Worm (Caenorhabditis elegans) whole organism, L4 larva: ENCODE data around the gene slc-25A10.

Experiments
- F37D6.2 ChIP-seq: sonication (generic microtip); optimal IDR thresholded peaks from 2 replicates; lab custom pipeline; 2016; ENCODE audit warnings: mild to moderate bottlenecking, missing genetic modification characterization, missing compliant biosample characterization
- Y75B8A.6 ChIP-seq: fragments of 200-800 bp; sonication (Bioruptor generic); IDR thresholded peaks from 2 replicates; pipeline ENCODE4 v1.3.6; 2022; ENCODE audit warnings: missing genetic modification reagents, missing genetic modification characterization, missing compliant biosample characterization
- aha-1 ChIP-seq: fragments of 150-350 bp; peaks from one replicate; lab custom pipeline; 2014; ENCODE audit warnings: missing biosample characterization, missing genetic modification characterization
- arid-1 ChIP-seq: fragments of 200-800 bp; sonication (Bioruptor generic); conservative IDR thresholded peaks from 2 replicates; pipeline ENCODE4 v1.3.6; 2022; ENCODE audit warnings: missing genetic modification reagents, missing genetic modification characterization, missing compliant biosample characterization
- cey-2 ChIP-seq: sonication (generic microtip); optimal IDR thresholded peaks from 3 replicates; lab custom pipeline; 2017; ENCODE audit warnings: missing genetic modification characterization, mild to moderate bottlenecking, missing compliant biosample characterization, antibody characterized with exemption, borderline replicate concordance; ENCODE audit not compliant: insufficient read depth
- daf-12 ChIP-seq: fragments of 150-350 bp; optimal IDR thresholded peaks from 2 replicates; lab custom pipeline; 2014; ENCODE audit warnings: missing biosample characterization, missing genetic modification reagents, missing genetic modification characterization
- daf-16 ChIP-seq, 3 experiments: sonication (generic microtip); optimal IDR thresholded peaks; 2 replicates each; lab custom pipeline; 2016 to 2017; ENCODE audit warnings: missing genetic modification characterization in 3 of 3, missing genetic modification reagents in 3 of 3, mild to moderate bottlenecking in 2 of 3, missing compliant biosample characterization in 2 of 3, missing biosample characterization in 1 of 3, moderate library complexity in 1 of 3
- daf-19 ChIP-seq: fragments of 200-800 bp; sonication (Bioruptor generic); conservative IDR thresholded peaks from 2 replicates; pipeline ENCODE4 v1.3.6; 2022; ENCODE audit warnings: missing genetic modification characterization, missing compliant biosample characterization
- daf-8 ChIP-seq: fragments of 200-800 bp; sonication (Bioruptor generic); IDR thresholded peaks from 2 replicates; pipeline ENCODE4 v1.3.6; 2022; ENCODE audit warnings: missing genetic modification characterization, missing compliant biosample characterization
- dmd-6 ChIP-seq: fragments of 200-800 bp; sonication (Bioruptor generic); IDR thresholded peaks from 2 replicates; pipeline ENCODE4 v1.3.6; 2022; ENCODE audit warnings: missing genetic modification reagents, missing genetic modification characterization, missing compliant biosample characterization
- dmd-8 ChIP-seq: fragments of 200-800 bp; sonication (Bioruptor generic); IDR thresholded peaks from 2 replicates; pipeline ENCODE4 v1.3.6; 2022; ENCODE audit warnings: missing genetic modification characterization, missing compliant biosample characterization
- dmd-9 ChIP-seq: fragments of 200-800 bp; sonication (Bioruptor generic); IDR thresholded peaks from 2 replicates; pipeline ENCODE4 v1.3.6; 2022; ENCODE audit warnings: missing genetic modification reagents, missing genetic modification characterization, missing compliant biosample characterization
- dve-1 ChIP-seq: sonication (generic microtip); optimal IDR thresholded peaks from 2 replicates; lab custom pipeline; 2017; ENCODE audit warnings: antibody characterized with exemption, mild to moderate bottlenecking, missing genetic modification characterization, missing compliant biosample characterization; ENCODE audit not compliant: insufficient read depth
- fkh-10 ChIP-seq: fragments of 150-350 bp; optimal IDR thresholded peaks from 2 replicates; lab custom pipeline; 2014; ENCODE audit warnings: missing biosample characterization, missing genetic modification reagents, missing genetic modification characterization
- fos-1 ChIP-seq: fragments of 150-350 bp; optimal IDR thresholded peaks from 2 replicates; lab custom pipeline; 2014; ENCODE audit warnings: missing biosample characterization, missing genetic modification characterization
- hlh-11 ChIP-seq: fragments of 200-800 bp; sonication (Bioruptor generic); optimal IDR thresholded peaks from 2 replicates; lab custom pipeline; 2018; ENCODE audit warnings: mild to moderate bottlenecking, missing genetic modification characterization, missing compliant biosample characterization
- hlh-30 ChIP-seq: sonication (generic microtip); optimal IDR thresholded peaks from 2 replicates; lab custom pipeline; 2017; ENCODE audit warnings: antibody characterized with exemption, mild to moderate bottlenecking, missing genetic modification characterization, missing compliant biosample characterization; ENCODE audit not compliant: insufficient read depth
- lin-1 ChIP-seq: fragments of 200-800 bp; sonication (Bioruptor generic); IDR thresholded peaks from 2 replicates; pipeline ENCODE4 v1.3.6; 2022; ENCODE audit warnings: missing genetic modification reagents, missing genetic modification characterization, missing compliant biosample characterization
- lin-29 ChIP-seq: fragments of 200-800 bp; sonication (Bioruptor generic); IDR thresholded peaks from 2 replicates; pipeline ENCODE4 v1.3.6; 2022; ENCODE audit warnings: missing genetic modification reagents, missing genetic modification characterization, missing compliant biosample characterization
- lin-39 ChIP-seq: fragments of 150-350 bp; optimal IDR thresholded peaks from 2 replicates; lab custom pipeline; 2014; ENCODE audit warnings: missing biosample characterization, missing genetic modification reagents, missing genetic modification characterization
- lir-3 ChIP-seq: sonication (generic microtip); optimal IDR thresholded peaks from 2 replicates; lab custom pipeline; 2016; ENCODE audit warnings: mild to moderate bottlenecking, missing genetic modification characterization, missing compliant biosample characterization
- lsy-2 ChIP-seq, 2 experiments: fragments of 150-350 bp in 1 of 2; sonication (generic microtip) in 1 of 2; optimal IDR thresholded peaks; 2 replicates each; lab custom pipeline; 2014 to 2017; ENCODE audit warnings: missing biosample characterization in 2 of 2, missing genetic modification characterization in 2 of 2
- madf-5 ChIP-seq, 2 experiments: fragments of 200-800 bp; sonication (Bioruptor generic); IDR thresholded peaks; 2 replicates each; pipeline ENCODE4 v1.3.6; 2022; ENCODE audit warnings: missing compliant biosample characterization in 2 of 2, missing genetic modification characterization in 2 of 2
- mdl-1 ChIP-seq, 2 experiments: fragments of 150-350 bp in 1 of 2; sonication (generic microtip) in 1 of 2; optimal IDR thresholded peaks; 2 replicates each; lab custom pipeline; 2014 to 2017; ENCODE audit warnings: missing biosample characterization in 2 of 2, missing genetic modification characterization in 2 of 2
- mdt-29 ChIP-seq: fragments of 200-800 bp; sonication (Bioruptor generic); IDR thresholded peaks from 2 replicates; pipeline ENCODE4 v1.3.6; 2022; ENCODE audit warnings: missing genetic modification reagents, missing genetic modification characterization, missing compliant biosample characterization
- mes-2 ChIP-seq: sonication (generic microtip); optimal IDR thresholded peaks from 2 replicates; lab custom pipeline; 2016; ENCODE audit warnings: missing genotype, mild to moderate bottlenecking, missing genetic modification characterization, missing compliant biosample characterization; ENCODE audit not compliant: poor library complexity, severe bottlenecking
- mxl-2 ChIP-seq: fragments of 200-800 bp; sonication (Bioruptor generic); conservative IDR thresholded peaks from 2 replicates; pipeline ENCODE4 v1.3.6; 2022; ENCODE audit warnings: missing genetic modification reagents, missing genetic modification characterization, missing compliant biosample characterization
- mxl-3 ChIP-seq: fragments of 200-800 bp; sonication (Bioruptor generic); optimal IDR thresholded peaks from 2 replicates; lab custom pipeline; 2018; ENCODE audit warnings: mild to moderate bottlenecking, missing genetic modification characterization, missing compliant biosample characterization
- nhr-10 ChIP-seq: fragments of 150-350 bp; optimal IDR thresholded peaks from 2 replicates; lab custom pipeline; 2014; ENCODE audit warnings: missing biosample characterization, missing genetic modification characterization
- nhr-25 ChIP-seq: sonication (generic microtip); optimal IDR thresholded peaks from 2 replicates; lab custom pipeline; 2017; ENCODE audit warnings: missing genetic modification characterization, mild to moderate bottlenecking, missing compliant biosample characterization, antibody characterized with exemption, moderate library complexity, borderline replicate concordance; ENCODE audit not compliant: insufficient read depth
- nhr-28 ChIP-seq: fragments of 150-350 bp; optimal IDR thresholded peaks from 2 replicates; lab custom pipeline; 2014; ENCODE audit warnings: missing biosample characterization, missing genetic modification characterization
- nhr-42 ChIP-seq: fragments of 200-800 bp; sonication (Bioruptor generic); IDR thresholded peaks from 2 replicates; pipeline ENCODE4 v1.3.6; 2022; ENCODE audit warnings: missing genetic modification characterization, missing compliant biosample characterization
- nhr-48 ChIP-seq: sonication (generic microtip); optimal IDR thresholded peaks from 2 replicates; lab custom pipeline; 2016; ENCODE audit warnings: mild to moderate bottlenecking, missing genetic modification characterization, missing compliant biosample characterization
- nhr-77 ChIP-seq: fragments of 150-350 bp; optimal IDR thresholded peaks from 2 replicates; lab custom pipeline; 2014; ENCODE audit warnings: missing biosample characterization, missing genetic modification characterization
- pha-4 ChIP-seq, 2 experiments: fragments of 150-350 bp in 1 of 2; fragments of 200-800 bp in 1 of 2; sonication (Bioruptor generic) in 1 of 2; IDR thresholded peaks in 1 of 2; optimal IDR thresholded peaks in 1 of 2; 2 replicates each; pipeline versions ENCODE4 v1.3.6 to Lab custom; 2014 to 2022; ENCODE audit warnings: missing genetic modification characterization in 2 of 2, missing genetic modification reagents in 2 of 2, missing biosample characterization in 1 of 2, missing compliant biosample characterization in 1 of 2
- php-3 ChIP-seq: fragments of 200-800 bp; sonication (Bioruptor generic); IDR thresholded peaks from 2 replicates; pipeline ENCODE4 v1.3.6; 2022; ENCODE audit warnings: missing genetic modification reagents, missing genetic modification characterization, missing compliant biosample characterization
- pqm-1 ChIP-seq: sonication (generic microtip); optimal IDR thresholded peaks from 2 replicates; lab custom pipeline; 2017; ENCODE audit warnings: missing biosample characterization, missing genetic modification characterization
- rbr-2 ChIP-seq: sonication (generic microtip); optimal IDR thresholded peaks from 2 replicates; lab custom pipeline; 2016; ENCODE audit warnings: missing genotype, missing genetic modification characterization, missing compliant biosample characterization
- saeg-2 ChIP-seq: fragments of 200-800 bp; sonication (Bioruptor generic); IDR thresholded peaks from 2 replicates; pipeline ENCODE4 v1.3.6; 2022; ENCODE audit warnings: missing genetic modification reagents, missing genetic modification characterization, missing compliant biosample characterization
- set-16 ChIP-seq: fragments of 200-800 bp; sonication (Bioruptor generic); IDR thresholded peaks from 2 replicates; pipeline ENCODE4 v1.3.6; 2022; ENCODE audit warnings: missing genetic modification reagents, missing genetic modification characterization, missing compliant biosample characterization
- tag-97 ChIP-seq: fragments of 200-800 bp; sonication (Bioruptor generic); IDR thresholded peaks from 2 replicates; pipeline ENCODE4 v1.3.6; 2022; ENCODE audit warnings: missing genetic modification characterization, missing compliant biosample characterization
- tra-1 ChIP-seq: fragments of 200-800 bp; sonication (Bioruptor generic); IDR thresholded peaks from 2 replicates; pipeline ENCODE4 v1.3.6; 2022; ENCODE audit warnings: missing genetic modification reagents, missing genetic modification characterization, missing compliant biosample characterization
- unc-130 ChIP-seq: sonication (generic microtip); optimal IDR thresholded peaks from 2 replicates; lab custom pipeline; 2016; ENCODE audit warnings: missing genetic modification reagents, missing genetic modification characterization, missing compliant biosample characterization
- unc-39 ChIP-seq: sonication (generic microtip); optimal IDR thresholded peaks from 2 replicates; lab custom pipeline; 2017; ENCODE audit warnings: missing biosample characterization, missing genetic modification characterization
- unc-62 ChIP-seq, 3 experiments: fragments of 150-350 bp in 1 of 3; sonication (generic microtip); optimal IDR thresholded peaks in 2 of 3; peaks in 1 of 3; 1 replicate in 1 of 3; 2 replicates in 2 of 3; lab custom pipeline; 2014 to 2017; ENCODE audit warnings: missing biosample characterization in 3 of 3, missing genetic modification characterization in 3 of 3, missing genetic modification reagents in 3 of 3, missing genotype in 1 of 3
- vab-7 ChIP-seq: fragments of 200-800 bp; sonication (Bioruptor generic); IDR thresholded peaks from 2 replicates; pipeline ENCODE4 v1.3.6; 2022; ENCODE audit warnings: missing genetic modification reagents, missing genetic modification characterization, missing compliant biosample characterization
- ztf-7 ChIP-seq: fragments of 150-350 bp; optimal IDR thresholded peaks from 2 replicates; lab custom pipeline; 2014; ENCODE audit warnings: missing biosample characterization, missing genetic modification characterization

The slc-25A10 gene

DNA sequence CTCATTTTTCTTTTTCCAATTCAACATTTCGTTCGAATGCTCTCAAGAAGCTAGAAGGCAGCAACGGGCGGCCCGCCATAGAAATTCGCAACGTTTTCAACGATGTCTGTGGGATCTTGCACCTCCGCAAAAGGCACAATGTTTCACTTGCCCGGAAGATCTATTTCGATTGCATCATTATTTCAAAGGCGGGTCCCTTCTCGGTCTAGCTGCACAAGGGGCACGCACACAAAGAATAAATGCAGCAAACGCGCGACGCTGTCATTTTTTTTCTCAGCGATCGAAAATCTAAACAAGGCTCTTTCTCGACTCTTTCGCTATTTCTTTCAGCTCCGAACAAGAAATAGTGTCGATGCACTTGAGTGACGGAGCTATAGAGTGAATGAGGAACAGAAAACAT, 19.5 kb upstream of the slc-25A10 start:
- TF ChIP-seq vab-7 = peak; percentile 18; the same call in 1 of the 2 replicates
- TF ChIP-seq unc-62 (GFP tag; optimal IDR thresholded peaks at IDR 0.05 in 1 of 2; lab: Kevin White, UChicago) = no peak
- no peak for TF ChIP-seq unc-62 (tag; optimal IDR thresholded peaks at IDR 0.05; lab: Kevin White, UChicago)
- no peak for TF ChIP-seq nhr-42 (GFP tag; lab: Robert Waterston, UW)
- TF ChIP-seq lin-39 = no peak
- TF ChIP-seq ztf-7 (tag; lab: Kevin White, UChicago) = no peak
- no peak for TF ChIP-seq madf-5 (GFP tag; IDR thresholded peaks at IDR 0.05; lab: Robert Waterston, UW)
- TF ChIP-seq unc-39 = peak; percentile 10
- peak; percentile 3 for TF ChIP-seq F37D6.2
- TF ChIP-seq rbr-2 (tag; lab: Kevin White, UChicago) = peak; percentile 42
- peak; percentile 79 for TF ChIP-seq fkh-10
- no peak for TF ChIP-seq dmd-8 (GFP tag; lab: Robert Waterston, UW)
- peak; percentile 84 for TF ChIP-seq aha-1 (tag; lab: Kevin White, UChicago)
- TF ChIP-seq daf-19 (GFP tag; lab: Robert Waterston, UW) = no peak
- no peak for TF ChIP-seq cey-2
- TF ChIP-seq arid-1 = no peak
- TF ChIP-seq set-16 (GFP tag; lab: Robert Waterston, UW) = peak; percentile 5; the same call in 1 of the 2 replicates

DNA sequence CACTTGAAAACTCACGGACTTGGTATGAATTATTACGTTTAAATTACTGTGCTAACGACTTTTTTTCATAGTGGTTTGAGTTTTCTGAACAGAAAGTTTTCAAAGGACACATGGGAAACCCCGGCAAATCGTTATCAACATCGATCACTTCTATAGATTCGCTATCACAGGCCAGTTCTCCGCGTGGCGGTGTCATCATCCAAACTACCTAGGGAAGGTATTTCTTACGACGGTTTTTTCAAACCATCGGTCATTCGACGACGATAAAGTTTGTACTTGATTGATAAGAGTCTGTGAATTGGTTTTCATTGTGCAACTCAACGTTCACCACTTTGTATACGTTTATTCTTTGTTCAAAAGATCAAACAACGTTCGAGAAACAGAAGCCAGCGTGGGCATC, 19.1 kb upstream of the slc-25A10 start:
- peak in 1 of 2 experiments; percentile 99 for TF ChIP-seq mdl-1 (tag; optimal IDR thresholded peaks at IDR 0.05; lab: Kevin White, UChicago)
- no peak for TF ChIP-seq fos-1 (tag; lab: Kevin White, UChicago)
- TF ChIP-seq lsy-2 (tag; optimal IDR thresholded peaks at IDR 0.05; lab: Kevin White, UChicago) = peak in 1 of 2 experiments; percentile 3
- TF ChIP-seq daf-12 = no peak
- 0 out of 2 replicates have a peak, but pooled peaks have one; percentile 13 for TF ChIP-seq lin-1
- peak; percentile 59; the same call in 1 of the 2 replicates for TF ChIP-seq mxl-2 (GFP tag; lab: Robert Waterston, UW)
- TF ChIP-seq nhr-28 = peak; percentile 94
- TF ChIP-seq nhr-25 (tag; lab: Kevin White, UChicago) = no peak
- TF ChIP-seq nhr-48 (tag; lab: Kevin White, UChicago) = peak; percentile 78
- peak; percentile 74 for TF ChIP-seq php-3
- TF ChIP-seq nhr-77 (tag; lab: Kevin White, UChicago) = peak; percentile 52
- TF ChIP-seq pqm-1 (tag; lab: Kevin White, UChicago) = peak; percentile 87
- no peak for TF ChIP-seq F37D6.2
- peak; percentile 86 for TF ChIP-seq dve-1
- no peak for TF ChIP-seq set-16 (GFP tag; lab: Robert Waterston, UW)
- TF ChIP-seq hlh-30 (tag; lab: Kevin White, UChicago) = peak; percentile 72
- TF ChIP-seq mxl-3 (GFP tag; lab: Kevin White, UChicago) = peak; percentile 88
- TF ChIP-seq dmd-6 (GFP tag; lab: Robert Waterston, UW) = peak; percentile 96
- peak; percentile 17 for TF ChIP-seq mes-2 (tag; lab: Kevin White, UChicago)
- no peak for TF ChIP-seq lin-29
- no peak for TF ChIP-seq saeg-2 (GFP tag; lab: Robert Waterston, UW)
- TF ChIP-seq hlh-11 (tag; lab: Kevin White, UChicago) = peak; percentile 84
- TF ChIP-seq daf-16 (GFP tag; optimal IDR thresholded peaks at IDR 0.05; lab: Kevin White, UChicago) = no peak
- TF ChIP-seq daf-16 (tag; optimal IDR thresholded peaks at IDR 0.05; lab: Kevin White, UChicago) = peak; percentile 80
- TF ChIP-seq arid-1 = no peak
- TF ChIP-seq, all 104 proteins: peak for 16

DNA sequence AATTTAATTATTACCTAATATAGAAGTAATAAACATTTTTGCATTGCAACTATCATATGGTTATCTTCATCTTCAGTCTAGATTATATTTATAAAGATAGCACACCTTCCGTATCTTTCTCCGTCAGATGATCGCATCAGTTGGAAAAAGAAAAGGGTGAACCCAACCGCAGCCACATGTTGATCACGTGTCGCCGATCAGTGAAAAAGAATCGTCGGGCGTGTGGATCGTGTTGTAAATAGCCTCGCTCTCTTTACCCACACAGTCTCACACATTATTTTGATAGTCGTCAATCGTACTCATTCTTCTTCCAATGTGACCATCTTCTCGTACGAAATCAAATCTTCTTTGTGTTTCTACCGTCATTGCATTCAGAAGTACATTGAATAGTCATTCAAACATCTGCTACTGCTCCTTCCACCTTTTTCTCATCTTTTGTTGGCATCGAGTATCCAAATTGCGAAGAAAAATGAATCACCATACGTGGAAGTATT, 18.4 kb upstream of the slc-25A10 start:
- TF ChIP-seq mdt-29 (peak; percentile 77), tag-97 (GFP tag; lab: Robert Waterston, UW) (no peak), tra-1 (GFP tag; lab: Robert Waterston, UW) (peak; percentile 97), mdl-1 (tag; optimal IDR thresholded peaks at IDR 0.05; lab: Kevin White, UChicago) (peak in 1 of 2 experiments; percentile 100), pqm-1 (tag; lab: Kevin White, UChicago) (peak; percentile 60), dmd-9 (GFP tag; lab: Robert Waterston, UW) (0 out of 2 replicates have a peak, but pooled peaks have one; percentile 54), nhr-10 (tag; lab: Kevin White, UChicago) (peak; percentile 83), pha-4 (GFP tag; IDR thresholded peaks at IDR 0.05; lab: Robert Waterston, UW) (peak; percentile 91), pha-4 (tag; optimal IDR thresholded peaks at IDR 0.05; lab: Kevin White, UChicago) (peak; percentile 64), lir-3 (tag; lab: Kevin White, UChicago) (peak; percentile 39), Y75B8A.6 (peak; percentile 90), unc-130 (GFP tag; lab: Kevin White, UChicago) (no peak), mes-2 (tag; lab: Kevin White, UChicago) (peak; percentile 39), daf-8 (GFP tag; lab: Robert Waterston, UW) (no peak)
